Fruit fly (Drosophila melanogaster) whole organism: ENCODE data around the gene CG10116.

ENCODE experiments used
- CG8478 ChIP-seq: fragments of >200 bp; optimal IDR thresholded peaks from 2 replicates; lab custom pipeline; 2018; ENCODE audit warnings: inconsistent platforms
- Dll ChIP-seq: fragments of >200 bp; optimal IDR thresholded peaks from 2 replicates; lab custom pipeline; 2017
- EcR ChIP-seq, 2 experiments: fragments of >200 bp; optimal IDR thresholded peaks; 2 replicates each; lab custom pipeline; 2017; ENCODE audit warnings: missing biosample characterization in 2 of 2, missing genetic modification characterization in 2 of 2, missing genetic modification reagents in 2 of 2
- pan ChIP-seq: fragments of >200 bp; optimal IDR thresholded peaks from 2 replicates; lab custom pipeline; 2017
- psq ChIP-seq: fragments of >200 bp; optimal IDR thresholded peaks from 2 replicates; lab custom pipeline; 2017
- usp ChIP-seq: fragments of >200 bp; optimal IDR thresholded peaks from 2 replicates; lab custom pipeline; 2017; ENCODE audit warnings: missing biosample characterization, missing genetic modification characterization, mixed read lengths

The CG10116 gene

DNA sequence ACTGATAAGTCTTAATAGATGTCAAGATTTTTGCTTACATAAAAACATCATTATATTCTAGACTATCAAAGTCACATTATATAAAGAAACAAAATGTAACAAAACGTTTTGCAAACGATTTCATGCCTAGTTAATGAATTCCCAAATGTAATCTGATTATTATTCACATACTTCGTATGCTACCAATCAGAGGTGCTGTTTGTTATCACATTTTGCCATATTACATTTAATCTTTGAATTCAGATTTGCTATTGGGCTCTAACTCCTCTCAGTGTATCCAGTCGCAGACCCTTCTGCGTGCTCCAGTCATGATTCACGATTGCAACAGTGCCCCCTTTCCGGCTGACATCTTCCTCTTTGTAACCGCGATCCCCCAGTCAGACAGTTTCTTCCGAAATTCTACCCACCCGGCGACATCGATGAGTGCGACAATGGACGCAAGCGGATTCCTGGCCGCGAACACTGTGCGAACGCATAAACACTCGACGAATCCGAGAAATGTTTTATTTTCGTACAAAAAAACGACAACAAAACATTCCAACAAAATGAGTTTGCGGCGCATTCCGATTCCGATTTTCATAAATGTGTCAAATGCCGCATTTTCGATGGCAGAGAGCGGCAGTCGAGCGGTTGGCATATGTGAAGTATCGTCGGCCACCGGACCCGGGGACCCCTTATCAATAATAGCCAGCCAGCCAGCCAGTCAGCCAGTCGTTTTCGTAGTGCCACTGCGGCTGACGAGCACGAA, 31.3 kb upstream of the CG10116 start:
- TF ChIP-seq psq (lab: Kevin White, UChicago) (no peak), CG8478 (lab: Kevin White, UChicago) (no peak), Dll (lab: Kevin White, UChicago) (no peak), pan (lab: Kevin White, UChicago) (no peak), usp (no peak), EcR (GFP tag; optimal IDR thresholded peaks at IDR 0.05; lab: Kevin White, UChicago) (no peak)

DNA sequence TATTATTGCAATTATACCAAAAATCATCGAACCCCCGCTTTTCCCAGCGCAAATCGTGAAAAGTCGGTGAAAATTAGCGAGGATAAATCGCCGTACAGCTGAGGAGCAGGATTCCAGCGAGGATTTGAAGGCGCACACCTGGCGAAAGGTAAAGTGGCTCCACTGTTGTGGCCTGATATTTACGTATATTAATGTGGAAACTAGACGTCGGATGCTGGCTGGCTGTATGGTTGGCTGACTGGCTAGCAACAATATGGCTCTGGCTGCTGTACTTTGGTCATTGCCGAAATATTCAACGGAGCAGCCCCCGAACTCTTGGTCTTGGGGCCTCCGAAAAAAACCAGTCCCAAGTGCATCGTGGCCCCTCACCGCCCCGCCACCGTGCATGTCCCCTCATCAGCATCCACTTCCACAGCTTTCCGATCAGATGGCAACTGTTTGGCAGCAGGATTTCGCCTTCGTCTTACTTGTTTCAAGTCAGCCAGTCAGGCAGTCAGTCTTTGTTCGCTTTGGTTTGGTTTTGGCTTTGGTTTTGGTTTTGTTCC, 29.9 kb upstream of the CG10116 start:
- no peak for TF ChIP-seq CG8478 (lab: Kevin White, UChicago)
- no peak for TF ChIP-seq pan (lab: Kevin White, UChicago)
- TF ChIP-seq usp, result no peak
- TF ChIP-seq Dll (lab: Kevin White, UChicago), result peak; percentile 15
- TF ChIP-seq psq (lab: Kevin White, UChicago), result no peak

DNA sequence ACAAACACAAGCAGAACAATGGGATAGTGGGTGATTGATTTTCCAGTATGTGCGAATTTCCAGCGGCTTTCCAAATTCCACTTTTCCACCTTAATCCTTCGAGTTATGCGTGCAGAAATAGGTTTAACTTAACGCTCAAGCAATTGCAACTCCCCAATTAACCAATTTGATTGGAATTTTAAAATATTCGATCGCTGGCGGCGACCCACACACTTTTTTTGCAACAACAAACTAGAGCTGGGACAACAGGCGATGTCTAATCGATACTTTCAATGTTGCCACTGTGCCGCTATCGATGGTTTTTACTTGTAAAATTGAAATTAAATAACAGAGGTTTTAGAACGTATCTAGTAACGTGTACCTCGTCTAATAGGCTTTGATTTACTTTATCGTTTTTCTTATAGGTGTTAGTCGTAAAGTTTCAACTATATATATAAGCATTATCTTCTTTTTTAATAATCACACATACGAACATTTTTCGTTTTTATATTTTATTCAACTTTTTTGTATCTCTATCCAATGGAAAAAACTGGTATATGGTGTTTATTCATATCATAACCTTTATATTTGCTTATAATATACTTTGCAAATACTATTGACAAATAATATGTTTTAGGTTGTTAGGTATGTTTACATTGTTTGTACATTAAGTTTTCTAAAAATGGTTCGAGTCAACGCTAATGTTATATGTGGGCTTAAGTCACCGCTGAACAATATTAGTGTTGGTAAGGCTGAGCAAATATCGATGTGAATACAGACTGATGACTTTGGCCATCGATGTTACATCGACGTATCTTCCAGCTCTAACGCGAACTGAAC, 29.2 kb upstream of the CG10116 start, which contains the start of the genes Abp1 and Tgi:
Gene Abp1, minus strand, starts transcription at position 240 of the 819 bp plus-strand sequence.
Gene Tgi, plus strand, starts transcription at position 757 of the 819 bp plus-strand sequence.
- TF ChIP-seq Dll (lab: Kevin White, UChicago) (no peak), usp (no peak), psq (lab: Kevin White, UChicago) (no peak), CG8478 (lab: Kevin White, UChicago) (no peak), pan (lab: Kevin White, UChicago) (no peak), EcR (GFP tag; optimal IDR thresholded peaks at IDR 0.05; lab: Kevin White, UChicago) (no peak)

DNA sequence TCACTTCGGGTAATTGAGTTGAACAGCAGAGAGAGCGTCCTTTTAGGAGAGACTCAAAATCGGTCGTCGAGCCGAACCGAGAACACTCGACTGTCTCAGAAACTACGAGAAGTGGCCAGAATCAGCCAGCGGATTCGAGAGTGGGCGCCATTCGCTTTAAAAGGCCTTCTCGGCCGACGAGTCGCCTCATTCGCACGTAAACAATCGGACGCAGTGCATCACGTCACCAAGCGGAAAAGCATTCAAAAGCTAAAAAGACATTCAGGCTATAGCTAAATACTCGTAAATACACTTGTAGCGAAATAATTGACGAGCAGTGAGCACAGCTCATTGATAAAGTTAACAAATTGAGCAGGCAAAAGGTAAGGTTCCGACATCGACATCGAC, 23.2 kb upstream of the CG10116 start:
- no peak for TF ChIP-seq pan (lab: Kevin White, UChicago)
- TF ChIP-seq Dll (lab: Kevin White, UChicago), result peak; percentile 25
- no peak for TF ChIP-seq CG8478 (lab: Kevin White, UChicago)

DNA sequence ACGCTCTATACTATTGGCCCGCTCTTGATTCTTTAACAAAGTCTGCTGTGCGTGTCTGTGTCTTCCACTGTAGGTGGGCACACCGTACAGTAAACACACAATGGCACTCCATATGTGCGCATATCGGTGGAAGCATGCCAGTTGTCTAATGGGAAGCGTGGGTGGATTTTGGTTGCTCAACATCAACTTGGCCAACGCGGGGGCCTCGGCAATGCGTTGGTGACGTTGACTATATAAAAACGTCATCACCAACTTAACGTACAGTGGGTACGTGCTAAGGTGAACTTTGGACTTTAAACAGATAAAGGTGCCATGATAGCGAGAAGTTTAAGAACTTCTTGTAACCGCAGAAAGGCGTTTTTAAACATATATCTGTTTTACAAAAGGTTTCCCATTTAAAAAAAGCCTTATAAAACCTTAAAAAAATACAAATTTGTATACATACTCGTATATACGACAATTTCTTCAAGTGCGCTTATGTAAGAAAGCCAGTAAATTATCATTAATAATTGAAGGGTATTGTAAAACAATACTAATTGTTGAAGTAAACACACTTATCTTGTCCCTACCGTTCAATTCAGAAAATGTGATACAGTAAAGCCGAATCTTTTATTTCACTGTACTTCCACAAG, 22.7 kb upstream of the CG10116 start:
- TF ChIP-seq Dll (lab: Kevin White, UChicago) (no peak), pan (lab: Kevin White, UChicago) (no peak), EcR (GFP tag; optimal IDR thresholded peaks at IDR 0.05; lab: Kevin White, UChicago) (no peak), CG8478 (lab: Kevin White, UChicago) (no peak), usp (no peak), psq (lab: Kevin White, UChicago) (no peak)

DNA sequence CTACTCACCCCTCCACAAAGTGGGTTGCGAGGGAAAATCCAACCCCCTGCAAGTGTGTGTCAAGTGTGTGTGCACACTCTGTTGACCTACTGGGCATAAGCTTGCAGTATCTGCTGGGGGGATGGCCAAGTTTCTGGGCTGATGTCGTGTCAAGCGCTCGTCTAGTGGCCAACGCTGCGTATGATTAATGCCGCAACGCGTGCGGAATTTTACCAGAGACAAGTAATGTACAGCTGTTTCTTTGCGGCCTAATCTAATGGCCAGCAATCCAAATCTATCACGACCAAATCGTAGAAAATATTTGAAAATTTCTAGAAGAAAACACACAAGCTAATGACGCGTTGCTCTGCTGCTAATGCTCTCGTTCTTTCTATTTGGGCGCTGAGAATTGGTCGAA, 22.2 kb upstream of the CG10116 start:
- TF ChIP-seq pan (lab: Kevin White, UChicago) (no peak), EcR (GFP tag; optimal IDR thresholded peaks at IDR 0.05; lab: Kevin White, UChicago) (no peak), Dll (lab: Kevin White, UChicago) (no peak), usp (no peak), psq (lab: Kevin White, UChicago) (no peak), CG8478 (lab: Kevin White, UChicago) (no peak)

DNA sequence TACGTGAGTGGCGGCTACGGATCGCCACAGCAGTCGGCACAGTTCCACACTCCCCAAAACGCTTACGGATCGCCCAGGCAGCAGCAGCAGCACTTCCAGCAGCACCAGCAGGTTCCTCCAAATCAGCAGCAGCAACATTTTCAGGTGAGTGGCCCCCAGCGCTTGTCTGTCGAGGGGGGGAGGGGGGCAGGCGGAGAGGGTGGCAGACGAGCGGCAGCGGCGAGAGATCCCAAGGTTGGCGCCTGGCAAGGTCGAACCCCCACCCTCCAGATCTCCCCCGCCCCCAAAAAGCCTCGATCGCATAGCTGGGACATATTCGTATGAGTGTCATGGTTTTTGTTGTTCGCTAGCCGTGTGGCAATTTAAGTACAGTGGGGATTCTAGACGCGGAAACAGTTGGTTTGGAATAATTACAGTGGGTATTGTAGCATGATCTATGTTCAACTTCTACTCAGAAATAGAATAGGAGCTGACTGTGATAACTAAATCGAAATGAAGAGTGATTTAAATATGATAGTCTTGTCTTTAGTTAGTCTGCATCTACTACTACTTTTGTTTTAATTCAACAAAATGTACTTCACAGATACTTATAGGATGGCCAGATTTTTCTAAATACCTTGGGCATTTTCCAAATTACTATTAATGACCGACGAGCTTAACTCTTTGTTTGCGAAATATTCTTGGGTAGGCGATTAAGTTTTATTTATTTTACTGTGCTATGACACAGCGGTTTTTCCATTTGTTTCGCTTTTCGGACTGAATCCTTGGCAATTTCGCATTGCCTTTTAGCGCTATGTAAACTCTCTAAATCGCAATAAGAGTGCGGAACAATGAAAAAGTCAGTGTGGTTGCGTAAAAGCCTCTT, 21.5 kb upstream of the CG10116 start:
- TF ChIP-seq CG8478 (lab: Kevin White, UChicago), result no peak
- no peak for TF ChIP-seq Dll (lab: Kevin White, UChicago)
- TF ChIP-seq EcR (GFP tag; optimal IDR thresholded peaks at IDR 0.05; lab: Kevin White, UChicago), result no peak
- TF ChIP-seq psq (lab: Kevin White, UChicago), result no peak
- TF ChIP-seq usp, result no peak
- TF ChIP-seq pan (lab: Kevin White, UChicago), result no peak

DNA sequence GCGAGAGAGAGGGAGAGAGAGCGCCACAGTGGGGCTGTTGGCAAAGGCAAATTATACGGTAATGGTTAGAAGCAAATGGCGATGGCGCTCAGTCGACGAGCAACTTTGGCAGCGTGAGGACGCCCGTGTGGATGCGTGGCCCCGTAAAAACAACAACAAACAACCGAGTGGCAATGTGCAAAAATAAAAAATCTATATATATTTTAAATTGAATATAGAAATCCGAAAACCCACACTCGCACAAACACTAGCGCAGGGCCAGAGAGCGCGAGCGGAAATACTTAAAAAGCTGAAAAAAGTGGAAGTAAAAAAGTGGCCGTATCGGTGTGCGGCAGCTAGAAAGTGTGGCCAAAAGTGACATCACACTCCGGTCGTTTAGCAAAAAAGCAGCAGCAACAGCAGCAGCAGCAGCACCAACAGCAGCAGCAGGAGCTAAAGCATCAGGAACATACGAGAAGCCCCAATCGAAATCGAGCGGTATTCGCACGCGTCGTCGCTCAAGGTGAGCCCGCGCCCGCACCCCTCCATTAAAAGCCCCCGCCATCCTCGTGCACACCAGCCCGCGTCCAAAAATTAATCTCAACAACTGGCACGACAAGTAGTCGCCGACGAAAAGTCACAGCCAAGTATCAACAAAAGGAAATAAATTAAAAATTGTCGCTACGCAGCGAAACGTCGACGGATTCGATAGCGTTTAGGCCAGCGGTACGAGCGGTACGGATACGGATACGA, 20.6 kb upstream of the CG10116 start, which contains the start of gene stv:
Gene stv, plus strand, starts transcription at position 89 of the 732 bp plus-strand sequence.
- TF ChIP-seq psq (lab: Kevin White, UChicago) (no peak), usp (no peak)

DNA sequence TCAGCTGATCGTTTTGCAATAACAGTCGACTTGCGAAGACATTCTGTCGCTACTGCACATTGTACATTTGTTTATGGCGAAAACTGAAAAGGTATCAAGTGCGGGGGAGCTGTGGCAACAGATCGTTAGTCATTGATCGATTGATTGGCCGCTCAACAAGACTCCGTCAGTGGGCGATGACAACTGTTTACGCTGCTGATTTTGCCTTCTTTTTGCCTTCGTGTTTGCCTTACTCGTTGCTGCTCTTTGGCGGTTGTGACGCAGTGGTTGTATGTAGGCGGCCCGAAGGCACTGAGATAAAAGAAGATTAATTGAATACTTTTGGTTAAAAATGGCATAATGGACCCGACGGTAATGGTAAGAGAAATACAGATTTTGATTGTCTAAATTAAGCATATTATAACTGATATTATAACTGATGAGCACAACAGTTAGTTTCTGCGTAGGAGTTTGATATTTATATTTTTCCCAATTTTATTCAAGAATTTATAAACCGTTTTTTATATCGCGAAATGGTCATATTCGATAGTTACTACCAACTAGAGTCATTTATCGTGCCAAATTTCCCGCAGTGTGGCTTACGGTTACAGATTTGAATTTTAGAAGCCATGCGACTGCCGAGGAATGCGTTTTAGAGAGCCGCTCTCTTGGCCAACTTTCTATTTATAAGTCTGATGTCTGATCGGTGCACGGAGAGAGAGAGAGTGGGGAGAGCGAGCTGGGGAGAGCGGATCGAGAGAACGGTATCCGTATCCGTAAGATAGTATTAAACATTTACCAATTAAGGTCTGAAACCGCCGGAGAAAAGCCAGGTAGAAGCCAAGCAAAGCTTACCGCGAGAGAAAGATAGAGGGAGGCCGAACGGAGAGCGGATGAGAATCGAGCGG, 19.8 kb upstream of the CG10116 start:
- TF ChIP-seq psq (lab: Kevin White, UChicago), result no peak
- TF ChIP-seq Dll (lab: Kevin White, UChicago), result peak; percentile 100
